Worm (Caenorhabditis elegans): ENCODE results near the gene sna-3.

The sna-3 gene

DNA sequence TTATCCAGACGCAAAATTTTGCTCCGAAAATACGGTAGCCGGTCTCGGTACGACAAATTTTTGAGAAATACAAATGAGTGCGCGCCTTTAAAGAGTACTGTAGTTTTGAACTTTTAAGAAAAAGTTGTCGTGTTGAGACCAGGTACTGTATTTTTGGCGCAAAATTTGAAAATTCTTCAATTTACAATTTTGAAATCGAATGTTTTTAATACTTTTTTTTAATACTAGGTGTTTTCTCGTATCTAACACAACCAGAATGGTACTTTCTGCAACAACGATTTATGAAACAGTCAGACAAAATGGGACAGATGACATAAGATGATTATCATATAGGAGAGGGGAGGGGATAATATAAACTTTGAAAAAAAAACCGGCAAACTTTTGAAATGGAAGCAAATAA, 10.3 kb downstream of the sna-3 start (continued):
- TF ChIP-seq lsy-2 (tag; optimal IDR thresholded peaks at IDR 0.05) = no peak
- TF ChIP-seq ZK546.5 (tag; optimal IDR thresholded peaks at IDR 0.05) = no peak
- TF ChIP-seq dve-1 (tag; optimal IDR thresholded peaks at IDR 0.05; ENCODE audit: insufficient read depth) = no peak

DNA sequence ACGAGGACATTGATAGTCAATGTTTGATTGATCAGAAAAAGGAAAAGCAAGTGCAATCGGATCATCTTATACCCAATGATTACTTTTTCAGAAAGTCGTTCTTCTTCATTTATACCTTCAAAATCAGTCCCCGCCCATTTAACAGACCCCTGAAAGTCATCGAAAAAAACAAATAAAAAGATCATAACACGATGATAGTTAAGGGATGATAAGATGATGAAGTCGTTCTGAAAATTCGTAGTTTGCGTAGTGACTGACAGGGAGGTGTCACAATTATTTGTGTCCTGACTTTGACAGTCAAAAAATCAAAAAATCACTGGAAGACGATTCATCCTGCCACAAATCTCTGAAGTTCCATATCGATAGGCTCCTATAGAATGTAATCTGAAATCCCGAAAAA, 11.5 kb downstream of the sna-3 start, which contains the start of gene ugt-66:
ugt-66 (minus strand) TSS at position 101 of the 400 bp plus-strand sequence.
- TF ChIP-seq nhr-76 (tag; optimal IDR thresholded peaks at IDR 0.05) = no peak
- no peak for TF ChIP-seq mes-2 (tag; optimal IDR thresholded peaks at IDR 0.05; ENCODE audit: poor library complexity, severe bottlenecking)
- no peak for TF ChIP-seq zip-11 (GFP tag; IDR thresholded peaks at IDR 0.05)
- TF ChIP-seq dpl-1 (GFP tag; optimal IDR thresholded peaks at IDR 0.05) = no peak
- TF ChIP-seq hlh-30 (tag; optimal IDR thresholded peaks at IDR 0.05; ENCODE audit: insufficient read depth) = no peak
- TF ChIP-seq Y48G9A.11 (GFP tag; IDR thresholded peaks at IDR 0.05) = no peak
- no peak for TF ChIP-seq nhr-42 (GFP tag; IDR thresholded peaks at IDR 0.05)
- TF ChIP-seq ceh-44 (GFP tag; IDR thresholded peaks at IDR 0.05) = no peak
- no peak for TF ChIP-seq ZK546.5 (tag; optimal IDR thresholded peaks at IDR 0.05)
- TF ChIP-seq T26A8.4 (GFP tag; IDR thresholded peaks at IDR 0.05) = no peak
- no peak for TF ChIP-seq F37D6.2 (tag; optimal IDR thresholded peaks at IDR 0.05)

DNA sequence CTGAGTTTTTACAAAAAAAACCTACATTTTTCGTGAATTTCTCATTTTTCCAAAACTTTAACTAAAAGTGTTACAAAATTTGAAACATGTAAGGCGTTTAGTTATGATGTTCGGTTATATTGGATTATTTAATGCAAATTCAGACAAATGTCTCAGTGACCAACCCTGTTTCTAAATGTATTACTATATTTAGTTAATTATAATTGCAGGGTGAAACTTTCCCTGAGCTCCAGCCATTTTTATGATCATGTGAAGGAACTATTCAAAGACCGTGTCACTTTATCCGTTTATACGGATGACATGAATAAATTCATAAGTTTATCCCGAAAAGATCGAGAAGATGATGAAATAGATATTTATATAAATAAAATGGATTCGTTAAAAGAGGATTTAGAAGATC, 15.2 kb downstream of the sna-3 start, which contains the start of gene C23G10.5:
C23G10.5 (plus strand) TSS at position 301 of the 400 bp plus-strand sequence.
- no peak for TF ChIP-seq aha-1 (tag)
- no peak for TF ChIP-seq pqm-1 (tag; optimal IDR thresholded peaks at IDR 0.05)
- no peak for TF ChIP-seq hif-1 (tag; optimal IDR thresholded peaks at IDR 0.05)
- no peak for TF ChIP-seq nhr-25 (tag; optimal IDR thresholded peaks at IDR 0.05; ENCODE audit: borderline replicate concordance, insufficient read depth)
- TF ChIP-seq nhr-10 (tag; optimal IDR thresholded peaks at IDR 0.05) = no peak
- TF ChIP-seq skn-1 (tag; optimal IDR thresholded peaks at IDR 0.05) = no peak
- no peak for TF ChIP-seq cey-2 (tag; optimal IDR thresholded peaks at IDR 0.05; ENCODE audit: borderline replicate concordance, insufficient read depth)
- no peak for TF ChIP-seq zfp-2 (tag; optimal IDR thresholded peaks at IDR 0.05)
- no peak for TF ChIP-seq zfp-3 (GFP tag; conservative IDR thresholded peaks at IDR 0.05)
- TF ChIP-seq R02D3.7 (tag; optimal IDR thresholded peaks at IDR 0.05) = no peak
- TF ChIP-seq hlh-11 (tag; optimal IDR thresholded peaks at IDR 0.05) = no peak
- no peak for TF ChIP-seq sdz-12 (GFP tag; optimal IDR thresholded peaks at IDR 0.05)

DNA sequence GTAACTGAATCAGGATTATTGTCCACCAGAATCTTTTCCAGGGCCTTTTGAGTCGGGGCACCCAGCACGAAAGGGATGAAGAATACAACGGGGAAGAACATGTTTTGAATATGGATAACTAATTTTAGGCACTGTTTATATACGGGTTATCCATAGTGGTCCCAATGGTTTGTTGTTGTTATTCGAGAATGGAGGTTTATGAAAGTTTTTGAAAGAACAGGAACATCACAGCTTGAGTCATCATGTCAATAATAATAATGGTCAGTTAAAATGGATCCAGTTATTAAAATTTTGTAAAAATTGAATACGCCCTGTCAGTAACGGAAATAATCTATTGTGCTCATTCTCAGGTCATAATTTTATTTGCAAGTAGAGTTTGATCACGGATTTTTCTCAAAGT, 22.9 kb downstream of the sna-3 start, which contains the start of gene nas-28:
nas-28 (minus strand) TSS at position 101 of the 400 bp plus-strand sequence.
- TF ChIP-seq nhr-48 (tag; optimal IDR thresholded peaks at IDR 0.05) = no peak

DNA sequence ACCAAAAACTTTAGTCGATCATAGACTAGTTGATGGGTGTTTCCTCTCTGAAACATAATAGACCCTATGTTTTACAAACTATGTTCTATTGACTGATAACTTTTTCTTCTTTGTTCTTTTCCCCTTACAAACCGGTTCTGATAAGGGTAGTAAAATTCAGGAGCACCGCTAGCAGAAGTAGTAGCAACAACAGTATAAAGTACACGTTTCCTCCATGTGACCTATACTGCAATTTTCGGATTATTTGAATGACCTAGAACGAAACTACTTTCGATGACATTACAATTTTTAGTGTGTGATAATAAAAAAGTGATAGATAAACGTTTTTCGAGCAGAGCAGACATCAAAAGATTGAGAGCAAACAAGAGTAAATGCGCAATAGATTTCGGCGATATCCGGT, 25.7 kb downstream of the sna-3 start:
- TF ChIP-seq lim-7 (GFP tag; IDR thresholded peaks at IDR 0.05) (no peak), lin-1 (GFP tag; IDR thresholded peaks at IDR 0.05) (peak; percentile 48; the same call in 1 of the 2 replicates), egl-27 (tag; optimal IDR thresholded peaks at IDR 0.05) (no peak), tra-1 (GFP tag; IDR thresholded peaks at IDR 0.05) (0 out of 2 replicates have a peak, but pooled peaks have one; percentile 20), Y48G9A.11 (GFP tag; IDR thresholded peaks at IDR 0.05) (no peak), unc-62 (GFP tag; optimal IDR thresholded peaks at IDR 0.05 in 1 of 2) (no peak), unc-62 (tag; optimal IDR thresholded peaks at IDR 0.05) (no peak), nhr-48 (tag; optimal IDR thresholded peaks at IDR 0.05) (peak; percentile 35), aha-1 (tag) (no peak), nhr-25 (tag; optimal IDR thresholded peaks at IDR 0.05; ENCODE audit: borderline replicate concordance, insufficient read depth) (no peak), hlh-11 (tag; optimal IDR thresholded peaks at IDR 0.05) (peak; percentile 78), nhr-28 (tag; optimal IDR thresholded peaks at IDR 0.05) (peak; percentile 56), hlh-30 (tag; optimal IDR thresholded peaks at IDR 0.05; ENCODE audit: insufficient read depth) (peak; percentile 5), nhr-77 (tag; optimal IDR thresholded peaks at IDR 0.05) (peak; percentile 20), nhr-11 (tag; optimal IDR thresholded peaks at IDR 0.05) (no peak), F44E2.7 (GFP tag; IDR thresholded peaks at IDR 0.05) (no peak), dmd-6 (GFP tag; IDR thresholded peaks at IDR 0.05) (peak; percentile 78), mxl-3 (GFP tag; optimal IDR thresholded peaks at IDR 0.05) (peak; percentile 4), php-3 (GFP tag; IDR thresholded peaks at IDR 0.05) (peak; percentile 82), daf-16 (GFP tag; optimal IDR thresholded peaks at IDR 0.05) (no peak), daf-16 (tag; optimal IDR thresholded peaks at IDR 0.05) (peak; percentile 72), mdl-1 (tag; optimal IDR thresholded peaks at IDR 0.05) (peak in 1 of 2 experiments; percentile 64), dve-1 (tag; optimal IDR thresholded peaks at IDR 0.05; ENCODE audit: insufficient read depth) (peak; percentile 89), lin-39 (tag; optimal IDR thresholded peaks at IDR 0.05) (no peak), pqm-1 (tag; optimal IDR thresholded peaks at IDR 0.05) (peak; percentile 67)

Data from whole organism, L4 larva.